Worm (Caenorhabditis elegans) whole organism, L2 larva: ENCODE results near the gene srlf-14.

Experiments
- R02D3.7 ChIP-seq: fragments of 150-350 bp; optimal IDR thresholded peaks from 2 replicates; lab custom pipeline; 2014; ENCODE audit warnings: missing biosample characterization, missing genetic modification characterization
- lin-13 ChIP-seq: fragments of 150-350 bp; optimal IDR thresholded peaks from 2 replicates; lab custom pipeline; 2014; ENCODE audit warnings: missing biosample characterization, missing genetic modification reagents, missing genetic modification characterization
- nhr-237 ChIP-seq: fragments of 150-350 bp; optimal IDR thresholded peaks from 2 replicates; lab custom pipeline; 2014; ENCODE audit warnings: missing biosample characterization, missing genetic modification characterization
- ztf-11 ChIP-seq: sonication (generic microtip); optimal IDR thresholded peaks from 2 replicates; lab custom pipeline; 2017; ENCODE audit warnings: missing biosample characterization, missing genetic modification characterization

- TF ChIP-seq R02D3.7 = no peak
- TF ChIP-seq lin-13 (GFP tag; lab: Kevin White, UChicago) = no peak
- no peak for TF ChIP-seq ztf-11 (tag; lab: Kevin White, UChicago)
- TF ChIP-seq nhr-237 (tag; lab: Kevin White, UChicago) = no peak
These were observed 2.4 kb upstream of the srlf-14 start, which contains the start of gene srlf-13 for ce11 chrIV:10896512-10896911.
